In the genomic region with DNA sequence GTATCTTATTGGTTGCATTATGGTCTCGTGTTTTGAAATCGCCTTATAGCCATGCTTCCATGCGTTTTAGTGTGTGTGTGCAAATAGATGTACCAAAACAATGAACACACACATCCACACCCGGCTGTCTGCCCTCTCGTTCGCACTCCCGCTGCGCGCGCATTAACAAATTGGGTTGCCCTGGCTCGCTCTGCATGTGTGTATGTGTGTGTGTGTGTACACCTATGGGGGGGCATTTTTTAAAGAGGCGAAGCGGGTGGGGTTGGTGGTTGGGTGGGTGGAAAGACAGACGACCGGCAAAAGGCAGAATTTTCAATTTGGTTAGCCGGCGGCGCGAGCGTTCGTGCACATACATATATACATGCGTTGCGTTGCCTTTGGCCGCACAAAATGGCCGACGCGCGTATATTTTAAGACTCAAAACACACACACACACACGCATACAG, we compare ENCODE assay signal across 1 fruit fly cellular context.
TF ChIP-seq lines count a peak whose summit lies in the region.

No protein-coding gene starts in this region.

TF ChIP-seq in whole organism, embryonic, 481 proteins besides CTCF, POLR2A, EP300 and RAD21 (continued from another document and continues in another):
- TF ChIP-seq CG32772 (GFP tag; IDR thresholded peaks at IDR 0.05; lab: Robert Waterston, UW): 0 out of 2 replicates have a peak, but pooled peaks have one; percentile 10
- TF ChIP-seq ttk (GFP tag; IDR thresholded peaks at IDR 0.05; lab: Robert Waterston, UW): peak; percentile 72; the same call in 1 of the 2 replicates
- peak; percentile 19; the same call in 1 of the 2 replicates for TF ChIP-seq Scr (GFP tag; IDR thresholded peaks at IDR 0.05; lab: Robert Waterston, UW; ENCODE audit: partially characterized antibody)
- peak; percentile 54; the same call in 1 of the 2 replicates for TF ChIP-seq NFAT (GFP tag; IDR thresholded peaks at IDR 0.05; lab: Robert Waterston, UW)
- no peak for TF ChIP-seq ham (GFP tag; IDR thresholded peaks at IDR 0.05; lab: Robert Waterston, UW)
- TF ChIP-seq CG8924 (tag; optimal IDR thresholded peaks at IDR 0.05; lab: Kevin White, UChicago): peak; percentile 77
- peak; percentile 87 for TF ChIP-seq ewg (GFP tag; optimal IDR thresholded peaks at IDR 0.05; lab: Kevin White, UChicago)
- TF ChIP-seq exex (tag; optimal IDR thresholded peaks at IDR 0.05; lab: Kevin White, UChicago): peak; percentile 61
- no peak for TF ChIP-seq CG2875 (GFP tag; optimal IDR thresholded peaks at IDR 0.05; lab: Kevin White, UChicago)
- no peak for TF ChIP-seq br (optimal IDR thresholded peaks at IDR 0.05; lab: Kevin White, UChicago)
- TF ChIP-seq CrebB (tag; optimal IDR thresholded peaks at IDR 0.05; lab: Kevin White, UChicago): peak; percentile 51
- peak; percentile 71 for TF ChIP-seq twi (tag; optimal IDR thresholded peaks at IDR 0.05; lab: Kevin White, UChicago)
- TF ChIP-seq CG9609 (GFP tag; optimal IDR thresholded peaks at IDR 0.05; lab: Kevin White, UChicago): no peak
- no peak for TF ChIP-seq chif (GFP tag; optimal IDR thresholded peaks at IDR 0.05; lab: Kevin White, UChicago)
- no peak for TF ChIP-seq CG18262 (tag; optimal IDR thresholded peaks at IDR 0.05; lab: Kevin White, UChicago)
- no peak for TF ChIP-seq CG10654 (GFP tag; optimal IDR thresholded peaks at IDR 0.05; lab: Kevin White, UChicago)
- TF ChIP-seq CG4707 (GFP tag; optimal IDR thresholded peaks at IDR 0.05; lab: Kevin White, UChicago): no peak
- no peak for TF ChIP-seq sim (GFP tag; IDR thresholded peaks at IDR 0.05; lab: Robert Waterston, UW)
- TF ChIP-seq ase (GFP tag; IDR thresholded peaks at IDR 0.05; lab: Robert Waterston, UW): no peak
- TF ChIP-seq Hr39 (optimal IDR thresholded peaks at IDR 0.05; lab: Kevin White, UChicago): no peak
- no peak for TF ChIP-seq CG6254 (GFP tag; optimal IDR thresholded peaks at IDR 0.05; lab: Kevin White, UChicago)
- TF ChIP-seq CG9797 (GFP tag; optimal IDR thresholded peaks at IDR 0.05; lab: Kevin White, UChicago): no peak
- no peak for TF ChIP-seq nau (GFP tag; optimal IDR thresholded peaks at IDR 0.05; lab: Kevin White, UChicago)
- TF ChIP-seq CG17829 (tag; optimal IDR thresholded peaks at IDR 0.05; lab: Kevin White, UChicago): peak; percentile 40
- no peak for TF ChIP-seq CG11398 (GFP tag; optimal IDR thresholded peaks at IDR 0.05; lab: Kevin White, UChicago)
- peak; percentile 9 for TF ChIP-seq CG14710 (tag; optimal IDR thresholded peaks at IDR 0.05; lab: Kevin White, UChicago)
- 0 out of 2 replicates have a peak, but pooled peaks have one; percentile 23 for TF ChIP-seq ara (GFP tag; IDR thresholded peaks at IDR 0.05; lab: Robert Waterston, UW)
- peak; percentile 34; the same call in 1 of the 2 replicates for TF ChIP-seq Dref (GFP tag; IDR thresholded peaks at IDR 0.05; lab: Robert Waterston, UW)
- TF ChIP-seq CG12071 (GFP tag; optimal IDR thresholded peaks at IDR 0.05; lab: Kevin White, UChicago): peak; percentile 88
- no peak for TF ChIP-seq tll (GFP tag; optimal IDR thresholded peaks at IDR 0.05; lab: Kevin White, UChicago)
- peak; percentile 77 for TF ChIP-seq bigmax (GFP tag; optimal IDR thresholded peaks at IDR 0.05; lab: Kevin White, UChicago)
- no peak for TF ChIP-seq slp2 (GFP tag; optimal IDR thresholded peaks at IDR 0.05; lab: Kevin White, UChicago)
- TF ChIP-seq Nf-YB (GFP tag; optimal IDR thresholded peaks at IDR 0.05; lab: Kevin White, UChicago): peak; percentile 67
- TF ChIP-seq CG7963 (GFP tag; IDR thresholded peaks at IDR 0.05; lab: Robert Waterston, UW; ENCODE audit: partially characterized antibody): no peak
- peak; percentile 60 for TF ChIP-seq MESR4 (GFP tag; optimal IDR thresholded peaks at IDR 0.05; lab: Kevin White, UChicago)
- TF ChIP-seq gcm (GFP tag; optimal IDR thresholded peaks at IDR 0.05; lab: Kevin White, UChicago): peak; percentile 47
- peak; percentile 21 for TF ChIP-seq Dek (tag; optimal IDR thresholded peaks at IDR 0.05; lab: Kevin White, UChicago)
- no peak for TF ChIP-seq cad (GFP tag; optimal IDR thresholded peaks at IDR 0.05; lab: Kevin White, UChicago)
- peak; percentile 75 for TF ChIP-seq CG7987 (GFP tag; optimal IDR thresholded peaks at IDR 0.05; lab: Kevin White, UChicago)
- peak; percentile 20; the same call in 1 of the 2 replicates for TF ChIP-seq Drgx (GFP tag; IDR thresholded peaks at IDR 0.05; lab: Robert Waterston, UW)
- peak; percentile 41; the same call in 1 of the 2 replicates for TF ChIP-seq Bgb (GFP tag; IDR thresholded peaks at IDR 0.05; lab: Robert Waterston, UW; ENCODE audit: partially characterized antibody)
- TF ChIP-seq jing (GFP tag; optimal IDR thresholded peaks at IDR 0.05; lab: Kevin White, UChicago): no peak
- TF ChIP-seq CG6854 (GFP tag; optimal IDR thresholded peaks at IDR 0.05; lab: Kevin White, UChicago): peak; percentile 13
- no peak for TF ChIP-seq zf30C (GFP tag; optimal IDR thresholded peaks at IDR 0.05; lab: Kevin White, UChicago)
- peak; percentile 18; the same call in 1 of the 2 replicates for TF ChIP-seq slbo (GFP tag; IDR thresholded peaks at IDR 0.05; lab: Robert Waterston, UW)
- TF ChIP-seq Mrtf (GFP tag; IDR thresholded peaks at IDR 0.05; lab: Robert Waterston, UW): no peak
- TF ChIP-seq CG6791 (GFP tag; IDR thresholded peaks at IDR 0.05; lab: Robert Waterston, UW; ENCODE audit: partially characterized antibody): no peak
- peak; percentile 7; the same call in 1 of the 2 replicates for TF ChIP-seq CG14014 (GFP tag; IDR thresholded peaks at IDR 0.05; lab: Robert Waterston, UW)
- TF ChIP-seq Xbp1 (GFP tag; optimal IDR thresholded peaks at IDR 0.05; lab: Kevin White, UChicago): no peak
- TF ChIP-seq CG11247 (GFP tag; IDR thresholded peaks at IDR 0.05; lab: Robert Waterston, UW): no peak
- TF ChIP-seq CG12219 (GFP tag; optimal IDR thresholded peaks at IDR 0.05; lab: Kevin White, UChicago): peak; percentile 55
- no peak for TF ChIP-seq ind (GFP tag; optimal IDR thresholded peaks at IDR 0.05; lab: Kevin White, UChicago)
- TF ChIP-seq ci (GFP tag; IDR thresholded peaks at IDR 0.05; lab: Robert Waterston, UW): peak; percentile 66
- TF ChIP-seq CG15479 (GFP tag; optimal IDR thresholded peaks at IDR 0.05; lab: Kevin White, UChicago): peak; percentile 71
- peak; percentile 43 for TF ChIP-seq salm (tag; optimal IDR thresholded peaks at IDR 0.05; lab: Kevin White, UChicago)
- TF ChIP-seq prd (optimal IDR thresholded peaks at IDR 0.05; lab: Kevin White, UChicago): no peak
- TF ChIP-seq prd (GFP tag; IDR thresholded peaks at IDR 0.05; lab: Robert Waterston, UW): no peak
- no peak for TF ChIP-seq ro (GFP tag; IDR thresholded peaks at IDR 0.05; lab: Robert Waterston, UW)
- TF ChIP-seq CG11560 (tag; IDR thresholded peaks at IDR 0.05; lab: Robert Waterston, UW): no peak
- TF ChIP-seq CG12659 (GFP tag; optimal IDR thresholded peaks at IDR 0.05; lab: Kevin White, UChicago): peak; percentile 57
- no peak for TF ChIP-seq CG9727 (GFP tag; optimal IDR thresholded peaks at IDR 0.05; lab: Kevin White, UChicago)
- TF ChIP-seq wek (GFP tag; optimal IDR thresholded peaks at IDR 0.05; lab: Kevin White, UChicago): peak; percentile 60
- no peak for TF ChIP-seq zfh1 (GFP tag; IDR thresholded peaks at IDR 0.05; lab: Robert Waterston, UW)
- TF ChIP-seq CG3163 (GFP tag; optimal IDR thresholded peaks at IDR 0.05; lab: Kevin White, UChicago): no peak
- peak; percentile 11 for TF ChIP-seq gro (GFP tag; optimal IDR thresholded peaks at IDR 0.05; lab: Kevin White, UChicago)
- peak; percentile 39; the same call in 1 of the 2 replicates for TF ChIP-seq Rfx (GFP tag; IDR thresholded peaks at IDR 0.05; lab: Robert Waterston, UW)
- peak; percentile 49 for TF ChIP-seq CG34376 (GFP tag; optimal IDR thresholded peaks at IDR 0.05; lab: Kevin White, UChicago)
- TF ChIP-seq CG10366 (GFP tag; IDR thresholded peaks at IDR 0.05; lab: Robert Waterston, UW): no peak
- peak; percentile 89 for TF ChIP-seq YL-1 (GFP tag; optimal IDR thresholded peaks at IDR 0.05; lab: Kevin White, UChicago)
- peak; percentile 97 for TF ChIP-seq chinmo (GFP tag; IDR thresholded peaks at IDR 0.05; lab: Robert Waterston, UW; ENCODE audit: partially characterized antibody)
- TF ChIP-seq caup (GFP tag; optimal IDR thresholded peaks at IDR 0.05; lab: Kevin White, UChicago; ENCODE audit: severe bottlenecking): peak; percentile 60
- no peak for TF ChIP-seq gce (GFP tag; IDR thresholded peaks at IDR 0.05; lab: Robert Waterston, UW)
- peak; percentile 19 for TF ChIP-seq trem (tag; optimal IDR thresholded peaks at IDR 0.05; lab: Kevin White, UChicago)
- TF ChIP-seq rib (GFP tag; IDR thresholded peaks at IDR 0.05; lab: Robert Waterston, UW): no peak
- TF ChIP-seq CHES-1-like (GFP tag; optimal IDR thresholded peaks at IDR 0.05; lab: Kevin White, UChicago): no peak
- TF ChIP-seq ssp (GFP tag; IDR thresholded peaks at IDR 0.05; lab: Robert Waterston, UW): no peak
- TF ChIP-seq chn (GFP tag; optimal IDR thresholded peaks at IDR 0.05; lab: Kevin White, UChicago): peak; percentile 76
- TF ChIP-seq CG3726 (GFP tag; IDR thresholded peaks at IDR 0.05; lab: Robert Waterston, UW): no peak
- TF ChIP-seq CG17186 (GFP tag; optimal IDR thresholded peaks at IDR 0.05; lab: Kevin White, UChicago): peak; percentile 14
- TF ChIP-seq seq (GFP tag; IDR thresholded peaks at IDR 0.05; lab: Robert Waterston, UW): peak; percentile 56; the same call in 1 of the 2 replicates
- no peak for TF ChIP-seq hkb (optimal IDR thresholded peaks at IDR 0.05; lab: Kevin White, UChicago)
- TF ChIP-seq hkb (GFP tag; IDR thresholded peaks at IDR 0.05; lab: Robert Waterston, UW): peak; percentile 40
- TF ChIP-seq CG32767 (GFP tag; IDR thresholded peaks at IDR 0.05; lab: Robert Waterston, UW): peak; percentile 86
- TF ChIP-seq pan (optimal IDR thresholded peaks at IDR 0.05; lab: Kevin White, UChicago): no peak
- TF ChIP-seq pan (GFP tag; optimal IDR thresholded peaks at IDR 0.05 in 1 of 2, IDR thresholded peaks at IDR 0.05 in 1 of 2): peak in 1 of 2 experiments; percentile 11
- TF ChIP-seq CG10979 (tag; optimal IDR thresholded peaks at IDR 0.05; lab: Kevin White, UChicago): peak; percentile 17
- no peak for TF ChIP-seq Hmr (GFP tag; optimal IDR thresholded peaks at IDR 0.05; lab: Kevin White, UChicago)
- TF ChIP-seq CG2120 (GFP tag; optimal IDR thresholded peaks at IDR 0.05; lab: Kevin White, UChicago): peak; percentile 3
- TF ChIP-seq Myb (GFP tag; optimal IDR thresholded peaks at IDR 0.05; lab: Kevin White, UChicago): no peak
- TF ChIP-seq Spps (tag; optimal IDR thresholded peaks at IDR 0.05; lab: Kevin White, UChicago): no peak
- TF ChIP-seq mam (GFP tag; optimal IDR thresholded peaks at IDR 0.05; lab: Kevin White, UChicago): no peak
- TF ChIP-seq CG7839 (tag; optimal IDR thresholded peaks at IDR 0.05; lab: Kevin White, UChicago): no peak
- peak; percentile 35 for TF ChIP-seq dm (GFP tag; optimal IDR thresholded peaks at IDR 0.05; lab: Kevin White, UChicago)
- no peak for TF ChIP-seq ATbp (GFP tag; optimal IDR thresholded peaks at IDR 0.05; lab: Kevin White, UChicago)
- TF ChIP-seq E2f1 (GFP tag; IDR thresholded peaks at IDR 0.05; lab: Robert Waterston, UW): peak; percentile 53; the same call in 1 of the 2 replicates
- peak; percentile 84 for TF ChIP-seq Med (GFP tag; lab: Kevin White, UChicago)
- no peak for TF ChIP-seq tgo (GFP tag; IDR thresholded peaks at IDR 0.05; lab: Robert Waterston, UW)
- TF ChIP-seq grau (tag; optimal IDR thresholded peaks at IDR 0.05; lab: Kevin White, UChicago): peak; percentile 36
- peak; percentile 27 for TF ChIP-seq CG12299 (tag; optimal IDR thresholded peaks at IDR 0.05; lab: Kevin White, UChicago)
- TF ChIP-seq bbx (GFP tag; IDR thresholded peaks at IDR 0.05; lab: Robert Waterston, UW; ENCODE audit: partially characterized antibody): peak; percentile 57; the same call in 1 of the 2 replicates
- TF ChIP-seq CG5180 (GFP tag; optimal IDR thresholded peaks at IDR 0.05; lab: Kevin White, UChicago): no peak
- TF ChIP-seq HmgZ (tag; optimal IDR thresholded peaks at IDR 0.05; lab: Kevin White, UChicago): peak; percentile 93
- TF ChIP-seq eyg (GFP tag; optimal IDR thresholded peaks at IDR 0.05; lab: Kevin White, UChicago): no peak
- TF ChIP-seq Optix (GFP tag; IDR thresholded peaks at IDR 0.05; lab: Robert Waterston, UW): 0 out of 3 replicates have a peak, but pooled peaks have one; percentile 46
- peak; percentile 14 for TF ChIP-seq MTF-1 (GFP tag; optimal IDR thresholded peaks at IDR 0.05; lab: Kevin White, UChicago; ENCODE audit: borderline replicate concordance)
- TF ChIP-seq MBD-R2 (GFP tag; IDR thresholded peaks at IDR 0.05; lab: Robert Waterston, UW): peak; percentile 70
- TF ChIP-seq CG8290 (GFP tag; optimal IDR thresholded peaks at IDR 0.05; lab: Kevin White, UChicago): no peak
- peak in 1 of 2 experiments; percentile 84 for TF ChIP-seq CG8290 (tag; optimal IDR thresholded peaks at IDR 0.05; lab: Kevin White, UChicago)
- TF ChIP-seq tna (GFP tag; IDR thresholded peaks at IDR 0.05; lab: Robert Waterston, UW; ENCODE audit: partially characterized antibody): peak; percentile 16; the same call in 1 of the 2 replicates
- peak; percentile 52 for TF ChIP-seq D (optimal IDR thresholded peaks at IDR 0.05; lab: Kevin White, UChicago)
- peak; percentile 59 for TF ChIP-seq D (GFP tag; optimal IDR thresholded peaks at IDR 0.05; lab: Kevin White, UChicago)
- TF ChIP-seq insv (GFP tag; optimal IDR thresholded peaks at IDR 0.05; lab: Kevin White, UChicago): peak in 1 of 2 experiments; percentile 1
- no peak for TF ChIP-seq maf-S (GFP tag; optimal IDR thresholded peaks at IDR 0.05; lab: Kevin White, UChicago)
- TF ChIP-seq CG9932 (GFP tag; IDR thresholded peaks at IDR 0.05; lab: Robert Waterston, UW): peak; percentile 32; the same call in 1 of the 2 replicates
- peak; percentile 74 for TF ChIP-seq kni (GFP tag; optimal IDR thresholded peaks at IDR 0.05; lab: Kevin White, UChicago)
- TF ChIP-seq CG15601 (tag; optimal IDR thresholded peaks at IDR 0.05; lab: Kevin White, UChicago): peak; percentile 6
- no peak for TF ChIP-seq CG13123 (GFP tag; optimal IDR thresholded peaks at IDR 0.05; lab: Kevin White, UChicago)
- peak; percentile 92; the same call in 2 of the 3 replicates for TF ChIP-seq sr (GFP tag; IDR thresholded peaks at IDR 0.05; lab: Robert Waterston, UW)
- no peak for TF ChIP-seq CG11093 (GFP tag; IDR thresholded peaks at IDR 0.05; lab: Robert Waterston, UW)
- TF ChIP-seq CG10462 (GFP tag; optimal IDR thresholded peaks at IDR 0.05; lab: Kevin White, UChicago): no peak
- TF ChIP-seq Rx (GFP tag; IDR thresholded peaks at IDR 0.05; lab: Robert Waterston, UW): no peak
- peak; percentile 72 for TF ChIP-seq CG10321 (GFP tag; IDR thresholded peaks at IDR 0.05; lab: Robert Waterston, UW)
- no peak for TF ChIP-seq Asciz (GFP tag; optimal IDR thresholded peaks at IDR 0.05; lab: Kevin White, UChicago)
- peak; percentile 98 for TF ChIP-seq crol (GFP tag; IDR thresholded peaks at IDR 0.05; lab: Robert Waterston, UW)
- peak; percentile 84 for TF ChIP-seq phol (tag; optimal IDR thresholded peaks at IDR 0.05; lab: Kevin White, UChicago)
